Worm (Caenorhabditis elegans) whole organism, L2 larva: ENCODE results near the gene pqn-96.

Source experiments
- lsy-2 ChIP-seq, 2 experiments: fragments of 150-350 bp in 1 of 2; sonication (generic microtip) in 1 of 2; optimal IDR thresholded peaks; 2 replicates each; lab custom pipeline; 2014 to 2017; ENCODE audit warnings: missing biosample characterization in 2 of 2, missing genetic modification characterization in 2 of 2
- nhr-129 ChIP-seq: fragments of 150-350 bp; optimal IDR thresholded peaks from 2 replicates; lab custom pipeline; 2014; ENCODE audit warnings: missing biosample characterization, missing genetic modification characterization
- nhr-25 ChIP-seq: fragments of 150-350 bp; sonication (generic microtip); optimal IDR thresholded peaks from 3 replicates; lab custom pipeline; 2014; ENCODE audit warnings: missing biosample characterization, missing genetic modification characterization
- sma-3 ChIP-seq: sonication (generic microtip); optimal IDR thresholded peaks from 2 replicates; lab custom pipeline; 2016; ENCODE audit warnings: missing genetic modification reagents, missing genetic modification characterization, missing compliant biosample characterization

- TF ChIP-seq nhr-129 (tag; lab: Kevin White, UChicago) (peak; percentile 82), sma-3 (GFP tag; lab: Kevin White, UChicago) (peak; percentile 52), lsy-2 (tag; optimal IDR thresholded peaks at IDR 0.05; lab: Kevin White, UChicago) (peak; percentile 53 to 83), nhr-25 (tag; lab: Kevin White, UChicago) (peak; percentile 74)
These were observed 14.1 kb downstream of the pqn-96 start for ce11 chrIII:8425076-8425475.
